Worm (Caenorhabditis elegans) whole organism, midembryonic: ENCODE data around the gene R07B7.8.

Experiments used
- flt-1 ChIP-seq: fragments of 200-800 bp; sonication (Bioruptor generic); IDR thresholded peaks from 2 replicates; pipeline ENCODE4 v1.3.6; 2022; ENCODE audit warnings: missing genetic modification characterization, missing compliant biosample characterization
- klf-2 ChIP-seq: fragments of 200-800 bp; sonication (Bioruptor generic); conservative IDR thresholded peaks from 2 replicates; pipeline ENCODE4 v1.3.6; 2022; ENCODE audit warnings: missing genetic modification reagents, missing genetic modification characterization, missing compliant biosample characterization
- ref-1 ChIP-seq: fragments of 200-800 bp; sonication (Bioruptor generic); conservative IDR thresholded peaks from 2 replicates; pipeline ENCODE4 v1.3.6; 2022; ENCODE audit warnings: missing genetic modification reagents, missing genetic modification characterization, missing compliant biosample characterization
- tab-1 ChIP-seq: fragments of 200-800 bp; sonication (Bioruptor generic); IDR thresholded peaks from 2 replicates; pipeline ENCODE4 v1.3.6; 2022; ENCODE audit warnings: missing genetic modification characterization, missing compliant biosample characterization

ce11 chrV:12117567-12118053, 33.5 kb upstream of the R07B7.8 start, which contains the start of gene C13C4.8:
- TF ChIP-seq klf-2 (GFP tag; lab: Robert Waterston, UW) (no peak), ref-1 (no peak), flt-1 (GFP tag; lab: Robert Waterston, UW) (no peak), tab-1 (GFP tag; lab: Robert Waterston, UW) (no peak)
